Worm (Caenorhabditis elegans): ENCODE results near the gene F46G10.4.

F46G10.4 gene

DNA sequence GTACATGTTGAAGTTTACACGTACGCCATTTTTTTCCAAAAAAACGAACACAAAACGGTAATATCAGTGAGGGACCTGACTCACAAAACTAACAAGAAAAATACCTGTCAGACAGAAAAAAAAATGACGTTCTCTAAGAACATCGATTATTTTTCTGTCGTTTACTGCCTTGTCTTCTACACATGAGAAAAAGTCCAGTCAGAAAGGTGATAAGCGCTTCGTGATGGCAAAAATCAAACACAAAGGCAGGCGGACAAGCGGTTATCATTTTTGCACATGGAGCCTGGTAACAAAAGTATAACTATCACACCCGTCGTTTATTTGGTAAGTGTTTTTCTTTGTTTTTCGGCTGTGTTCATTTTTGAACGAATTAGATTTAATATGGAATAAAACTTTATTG is at the start of gene F46G10.4:
TSS of gene F46G10.4 (plus strand) at position 212 of the 400 bp plus-strand sequence.
- TF ChIP-seq ztf-7 (tag; optimal IDR thresholded peaks at IDR 0.05) = no peak
- TF ChIP-seq mdt-29 (GFP tag; IDR thresholded peaks at IDR 0.05) = no peak
- TF ChIP-seq nhr-28 (tag; optimal IDR thresholded peaks at IDR 0.05) = peak; percentile 55
- peak; percentile 8 for TF ChIP-seq mxl-3 (GFP tag; optimal IDR thresholded peaks at IDR 0.05)
- no peak for TF ChIP-seq unc-130 (GFP tag; optimal IDR thresholded peaks at IDR 0.05)
- TF ChIP-seq Y105C5A.15 (GFP tag; IDR thresholded peaks at IDR 0.05) = no peak
- no peak for TF ChIP-seq F44E2.7 (GFP tag; IDR thresholded peaks at IDR 0.05)
- no peak for TF ChIP-seq ctbp-1 (GFP tag; IDR thresholded peaks at IDR 0.05)
- no peak for TF ChIP-seq nhr-48 (tag; optimal IDR thresholded peaks at IDR 0.05)
- no peak for TF ChIP-seq ceh-32 (tag; optimal IDR thresholded peaks at IDR 0.05; ENCODE audit: poor library complexity)
- TF ChIP-seq dmd-6 (GFP tag; IDR thresholded peaks at IDR 0.05) = peak; percentile 79
- no peak for TF ChIP-seq lsy-2 (tag; optimal IDR thresholded peaks at IDR 0.05)
- no peak for TF ChIP-seq ztf-11 (tag; optimal IDR thresholded peaks at IDR 0.05)
- no peak for TF ChIP-seq ces-1 (GFP tag; optimal IDR thresholded peaks at IDR 0.05)
- TF ChIP-seq php-3 (GFP tag; IDR thresholded peaks at IDR 0.05) = 0 out of 2 replicates have a peak, but pooled peaks have one; percentile 23
- TF ChIP-seq aly-2 (tag; optimal IDR thresholded peaks at IDR 0.05) = no peak
- no peak for TF ChIP-seq attf-4 (tag; optimal IDR thresholded peaks at IDR 0.05)
- TF ChIP-seq lin-13 (GFP tag; optimal IDR thresholded peaks at IDR 0.05) = no peak
- TF ChIP-seq mdl-1 (tag; optimal IDR thresholded peaks at IDR 0.05) = peak in 1 of 2 experiments; percentile 41
- no peak for TF ChIP-seq spr-1 (tag; optimal IDR thresholded peaks at IDR 0.05)
- peak; percentile 50 for TF ChIP-seq dve-1 (tag; optimal IDR thresholded peaks at IDR 0.05; ENCODE audit: insufficient read depth)
- no peak for TF ChIP-seq T26A8.4 (GFP tag; IDR thresholded peaks at IDR 0.05)
- TF ChIP-seq hmg-1.1 (GFP tag; IDR thresholded peaks at IDR 0.05) = no peak
- TF ChIP-seq fkh-10 (GFP tag; optimal IDR thresholded peaks at IDR 0.05) = no peak
- TF ChIP-seq zag-1 (tag; optimal IDR thresholded peaks at IDR 0.05) = no peak
- 0 out of 2 replicates have a peak, but pooled peaks have one; percentile 29 for TF ChIP-seq tra-1 (GFP tag; IDR thresholded peaks at IDR 0.05)
- TF ChIP-seq F37D6.2 (tag; optimal IDR thresholded peaks at IDR 0.05) = no peak
- no peak for TF ChIP-seq Y75B8A.6 (GFP tag; IDR thresholded peaks at IDR 0.05)
- TF ChIP-seq spr-3 (GFP tag; optimal IDR thresholded peaks at IDR 0.05) = no peak
- no peak for TF ChIP-seq snpc-4 (tag; optimal IDR thresholded peaks at IDR 0.05)
- no peak for TF ChIP-seq ceh-82 (tag; optimal IDR thresholded peaks at IDR 0.05)
- TF ChIP-seq hlh-11 (tag; optimal IDR thresholded peaks at IDR 0.05) = peak; percentile 79
- no peak for TF ChIP-seq set-16 (GFP tag; IDR thresholded peaks at IDR 0.05)
- TF ChIP-seq arid-1 (GFP tag; conservative IDR thresholded peaks at IDR 0.05) = no peak
- no peak for TF ChIP-seq daf-16 (GFP tag; optimal IDR thresholded peaks at IDR 0.05)
- TF ChIP-seq daf-16 (tag; optimal IDR thresholded peaks at IDR 0.05) = peak; percentile 81
- no peak for TF ChIP-seq Y48G9A.11 (GFP tag; IDR thresholded peaks at IDR 0.05)
- TF ChIP-seq F49E8.2 (tag; optimal IDR thresholded peaks at IDR 0.05; ENCODE audit: borderline replicate concordance) = no peak
- no peak for TF ChIP-seq R02D3.7 (tag; optimal IDR thresholded peaks at IDR 0.05)
- TF ChIP-seq nhr-6 (tag; optimal IDR thresholded peaks at IDR 0.05) = no peak
- TF ChIP-seq nhr-10 (tag; optimal IDR thresholded peaks at IDR 0.05) = no peak
- peak; percentile 90 for TF ChIP-seq pqm-1 (tag; optimal IDR thresholded peaks at IDR 0.05)
- peak; percentile 61 for TF ChIP-seq nhr-77 (tag; optimal IDR thresholded peaks at IDR 0.05)
- no peak for TF ChIP-seq zip-11 (GFP tag; IDR thresholded peaks at IDR 0.05)
- no peak for TF ChIP-seq F26F4.8 (GFP tag; conservative IDR thresholded peaks at IDR 0.05)
- TF ChIP-seq nhr-76 (tag; optimal IDR thresholded peaks at IDR 0.05) = no peak
- TF ChIP-seq ceh-28 (tag; optimal IDR thresholded peaks at IDR 0.05) = no peak
- TF ChIP-seq mxl-2 (GFP tag; conservative IDR thresholded peaks at IDR 0.05) = no peak
- TF ChIP-seq snpc-1.2 (GFP tag; IDR thresholded peaks at IDR 0.05) = no peak
- TF ChIP-seq jun-1 (tag; optimal IDR thresholded peaks at IDR 0.05) = no peak
- TF ChIP-seq ceh-62 (tag; optimal IDR thresholded peaks at IDR 0.05) = no peak
- TF ChIP-seq hlh-30 (tag; optimal IDR thresholded peaks at IDR 0.05; ENCODE audit: insufficient read depth) = peak; percentile 3
